Worm (Caenorhabditis elegans) whole organism, late embryonic: ENCODE results near the gene dsc-1.
A peak's percentile ranks its signal among the peaks of the same experiment; 100 is the strongest.

Experiments
- K02D7.2 ChIP-seq: sonication (generic microtip); optimal IDR thresholded peaks from 2 replicates; lab custom pipeline; 2017; ENCODE audit warnings: mild to moderate bottlenecking, missing genetic modification characterization, missing compliant biosample characterization
- K09A11.1 ChIP-seq: sonication (generic microtip); optimal IDR thresholded peaks from 2 replicates; lab custom pipeline; 2017; ENCODE audit warnings: antibody characterized with exemption, mild to moderate bottlenecking, missing genetic modification characterization, missing compliant biosample characterization; ENCODE audit not compliant: insufficient read depth
- T23F11.4 ChIP-seq: fragments of 200-800 bp; sonication (Bioruptor generic); optimal IDR thresholded peaks from 2 replicates; lab custom pipeline; 2018; ENCODE audit warnings: mild to moderate bottlenecking, missing genetic modification characterization, missing compliant biosample characterization
- ama-1 ChIP-seq: fragments of 150-350 bp; optimal IDR thresholded peaks from 2 replicates; lab custom pipeline; 2014
- ceh-18 ChIP-seq: sonication (generic microtip); optimal IDR thresholded peaks from 2 replicates; lab custom pipeline; 2016; ENCODE audit warnings: missing genetic modification characterization, missing compliant biosample characterization
- ceh-19 ChIP-seq: fragments of 200-800 bp; sonication (Bioruptor generic); optimal IDR thresholded peaks from 2 replicates; lab custom pipeline; 2018; ENCODE audit warnings: mild to moderate bottlenecking, missing genetic modification characterization, missing compliant biosample characterization
- ceh-2 ChIP-seq: sonication (generic microtip); optimal IDR thresholded peaks from 2 replicates; lab custom pipeline; 2016; ENCODE audit warnings: missing genotype, missing genetic modification characterization, missing compliant biosample characterization
- ceh-30 ChIP-seq: fragments of 150-350 bp; optimal IDR thresholded peaks from 2 replicates; lab custom pipeline; 2014; ENCODE audit warnings: missing biosample characterization, missing genetic modification characterization
- ceh-31 ChIP-seq: sonication (generic microtip); optimal IDR thresholded peaks from 2 replicates; lab custom pipeline; 2016; ENCODE audit warnings: missing genetic modification characterization, missing compliant biosample characterization
- ceh-34 ChIP-seq: sonication (generic microtip); optimal IDR thresholded peaks from 2 replicates; lab custom pipeline; 2016; ENCODE audit warnings: mild to moderate bottlenecking, missing genetic modification characterization, missing compliant biosample characterization
- ceh-48 ChIP-seq: sonication (generic microtip); optimal IDR thresholded peaks from 2 replicates; lab custom pipeline; 2016; ENCODE audit warnings: missing genetic modification characterization, inconsistent platforms, missing compliant biosample characterization
- ceh-6 ChIP-seq: fragments of 200-800 bp; sonication (Bioruptor generic); optimal IDR thresholded peaks from 2 replicates; lab custom pipeline; 2018; ENCODE audit warnings: mild to moderate bottlenecking, missing genetic modification characterization, missing compliant biosample characterization
- ceh-9 ChIP-seq: sonication (generic microtip); optimal IDR thresholded peaks from 2 replicates; lab custom pipeline; 2016; ENCODE audit warnings: mild to moderate bottlenecking, missing genetic modification characterization, inconsistent platforms, missing compliant biosample characterization
- che-1 ChIP-seq: sonication (generic microtip); optimal IDR thresholded peaks from 2 replicates; lab custom pipeline; 2016; ENCODE audit warnings: mild to moderate bottlenecking, missing genetic modification characterization, missing compliant biosample characterization
- dmd-4 ChIP-seq: sonication (generic microtip); optimal IDR thresholded peaks from 2 replicates; lab custom pipeline; 2016; ENCODE audit warnings: borderline replicate concordance, missing genetic modification characterization, missing compliant biosample characterization
- elt-2 ChIP-seq: sonication (generic microtip); optimal IDR thresholded peaks from 2 replicates; lab custom pipeline; 2016; ENCODE audit warnings: missing genetic modification reagents, missing genetic modification characterization, missing compliant biosample characterization
- elt-4 ChIP-seq: sonication (generic microtip); optimal IDR thresholded peaks from 2 replicates; lab custom pipeline; 2016; ENCODE audit warnings: missing genetic modification characterization, missing compliant biosample characterization
- ets-4 ChIP-seq: sonication (generic microtip); optimal IDR thresholded peaks from 2 replicates; lab custom pipeline; 2016; ENCODE audit warnings: missing genetic modification characterization, missing compliant biosample characterization
- fax-1 ChIP-seq: sonication (generic microtip); optimal IDR thresholded peaks from 2 replicates; lab custom pipeline; 2016; ENCODE audit warnings: missing genotype, missing genetic modification characterization, missing compliant biosample characterization
- hlh-13 ChIP-seq: fragments of 200-800 bp; sonication (Bioruptor generic); optimal IDR thresholded peaks from 2 replicates; lab custom pipeline; 2018; ENCODE audit warnings: mild to moderate bottlenecking, missing genetic modification characterization, missing compliant biosample characterization
- hlh-6 ChIP-seq: sonication (generic microtip); optimal IDR thresholded peaks from 2 replicates; lab custom pipeline; 2016; ENCODE audit warnings: missing genotype, missing genetic modification characterization, missing compliant biosample characterization
- lim-6 ChIP-seq: sonication (generic microtip); optimal IDR thresholded peaks from 2 replicates; lab custom pipeline; 2016; ENCODE audit warnings: missing genetic modification characterization, missing compliant biosample characterization
- mec-3 ChIP-seq: sonication (generic microtip); optimal IDR thresholded peaks from 2 replicates; lab custom pipeline; 2016; ENCODE audit warnings: borderline replicate concordance, missing genetic modification characterization, missing compliant biosample characterization
- npax-4 ChIP-seq: sonication (generic microtip); optimal IDR thresholded peaks from 2 replicates; lab custom pipeline; 2016; ENCODE audit warnings: missing genetic modification characterization, missing compliant biosample characterization
- odd-2 ChIP-seq: sonication (generic microtip); optimal IDR thresholded peaks from 2 replicates; lab custom pipeline; 2017; ENCODE audit warnings: antibody characterized with exemption, mild to moderate bottlenecking, missing genetic modification characterization, missing compliant biosample characterization
- pag-3 ChIP-seq: sonication (generic microtip); optimal IDR thresholded peaks from 2 replicates; lab custom pipeline; 2016; ENCODE audit warnings: missing compliant biosample characterization, missing genetic modification characterization, borderline replicate concordance
- pat-9 ChIP-seq: fragments of 200-800 bp; sonication (Bioruptor generic); optimal IDR thresholded peaks from 2 replicates; lab custom pipeline; 2018; ENCODE audit warnings: mild to moderate bottlenecking, missing genetic modification characterization, moderate library complexity, missing compliant biosample characterization
- pax-1 ChIP-seq: fragments of 150-350 bp; optimal IDR thresholded peaks from 2 replicates; lab custom pipeline; 2014; ENCODE audit warnings: missing biosample characterization, missing genetic modification characterization
- pha-2 ChIP-seq: sonication (generic microtip); optimal IDR thresholded peaks from 2 replicates; lab custom pipeline; 2017; ENCODE audit warnings: mild to moderate bottlenecking, missing genetic modification characterization, missing compliant biosample characterization
- pqm-1 ChIP-seq: sonication (generic microtip); optimal IDR thresholded peaks from 2 replicates; lab custom pipeline; 2016; ENCODE audit warnings: missing genetic modification characterization, missing compliant biosample characterization
- rnt-1 ChIP-seq: sonication (generic microtip); optimal IDR thresholded peaks from 2 replicates; lab custom pipeline; 2016; ENCODE audit warnings: missing genetic modification characterization, missing compliant biosample characterization
- sox-2 ChIP-seq: fragments of 200-800 bp; sonication (Bioruptor generic); IDR thresholded peaks from 2 replicates; pipeline ENCODE4 v1.3.6; 2022; ENCODE audit warnings: missing genetic modification reagents, missing genetic modification characterization, missing compliant biosample characterization
- ttx-3 ChIP-seq: sonication (generic microtip); optimal IDR thresholded peaks from 2 replicates; lab custom pipeline; 2016; ENCODE audit warnings: missing genetic modification reagents, missing genetic modification characterization, missing compliant biosample characterization
- unc-55 ChIP-seq: sonication (generic microtip); optimal IDR thresholded peaks from 2 replicates; lab custom pipeline; 2017; ENCODE audit warnings: missing biosample characterization, missing genetic modification reagents, missing genetic modification characterization
- unc-86 ChIP-seq: sonication (generic microtip); optimal IDR thresholded peaks from 2 replicates; lab custom pipeline; 2016; ENCODE audit warnings: missing genetic modification characterization, missing compliant biosample characterization
- zip-5 ChIP-seq: sonication (generic microtip); optimal IDR thresholded peaks from 2 replicates; lab custom pipeline; 2016; ENCODE audit warnings: missing genetic modification characterization, missing compliant biosample characterization
- ztf-16 ChIP-seq: sonication (generic microtip); optimal IDR thresholded peaks from 2 replicates; lab custom pipeline; 2017; ENCODE audit warnings: missing genetic modification characterization, missing compliant biosample characterization

The dsc-1 gene

ce11 chrX:15027997-15028396 is 6.6 kb downstream of the dsc-1 start:
- no peak for TF ChIP-seq hlh-13 (GFP tag; lab: Kevin White, UChicago)
- TF ChIP-seq elt-2 (tag; lab: Kevin White, UChicago), result no peak
- no peak for TF ChIP-seq unc-86 (tag; lab: Kevin White, UChicago)
- TF ChIP-seq npax-4 (tag; lab: Kevin White, UChicago), result no peak
- no peak for TF ChIP-seq zip-5 (tag; lab: Kevin White, UChicago)
- TF ChIP-seq lim-6 (tag; lab: Kevin White, UChicago), result no peak
- no peak for TF ChIP-seq ztf-16
- TF ChIP-seq dmd-4, result no peak
- no peak for TF ChIP-seq ceh-30 (tag; lab: Kevin White, UChicago)
- TF ChIP-seq fax-1 (tag; lab: Kevin White, UChicago), result no peak
- TF ChIP-seq K02D7.2, result no peak
- TF ChIP-seq ceh-48, result no peak

DNA sequence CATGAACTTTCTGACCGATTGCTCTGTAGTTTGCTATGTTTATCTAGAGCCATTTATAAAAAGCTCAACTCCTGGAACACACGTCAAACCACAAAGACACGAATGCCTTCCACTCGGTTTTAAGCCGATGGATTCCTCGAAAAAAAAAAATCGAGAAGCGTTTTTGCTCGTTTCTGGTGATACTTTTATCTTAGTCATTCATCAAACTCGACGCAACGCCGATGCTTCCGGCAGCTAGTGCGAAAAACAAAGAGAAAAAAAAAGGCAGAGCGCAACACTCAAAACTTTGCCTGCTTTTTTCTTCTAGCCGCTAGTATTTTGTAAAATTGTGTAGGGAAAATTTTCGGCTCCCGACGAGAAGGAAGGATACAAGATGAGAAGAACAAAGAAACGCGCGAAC is 7.1 kb downstream of the dsc-1 start:
- no peak for TF ChIP-seq pax-1 (tag; lab: Kevin White, UChicago)

ce11 chrX:15026008-15026407 is 8.6 kb downstream of the dsc-1 start, which contains the start of gene seb-3:
TSS of gene seb-3 (plus strand) at chrX:15026308.
- no peak for TF ChIP-seq pqm-1 (tag; lab: Kevin White, UChicago)
- TF ChIP-seq ceh-6 (GFP tag; lab: Kevin White, UChicago), result no peak
- TF ChIP-seq lim-6 (tag; lab: Kevin White, UChicago), result no peak
- no peak for TF ChIP-seq ceh-9 (tag; lab: Kevin White, UChicago)
- TF ChIP-seq hlh-13 (GFP tag; lab: Kevin White, UChicago), result no peak
- no peak for TF ChIP-seq pat-9 (tag; lab: Kevin White, UChicago)
- no peak for TF ChIP-seq T23F11.4
- TF ChIP-seq ceh-2 (tag; lab: Kevin White, UChicago), result no peak
- TF ChIP-seq dmd-4, result no peak
- no peak for TF ChIP-seq ttx-3
- TF ChIP-seq elt-4 (tag; lab: Kevin White, UChicago), result no peak
- no peak for TF ChIP-seq pag-3 (tag; lab: Kevin White, UChicago)
- no peak for TF ChIP-seq ceh-19 (GFP tag; lab: Kevin White, UChicago)
- TF ChIP-seq K09A11.1 (tag; lab: Kevin White, UChicago), result no peak
- TF ChIP-seq ceh-31 (tag; lab: Kevin White, UChicago), result no peak
- no peak for TF ChIP-seq mec-3
- TF ChIP-seq unc-86 (tag; lab: Kevin White, UChicago), result no peak
- no peak for TF ChIP-seq zip-5 (tag; lab: Kevin White, UChicago)

ce11 chrX:15016102-15016501 is 18.5 kb downstream of the dsc-1 start:
- no peak for TF ChIP-seq zip-5 (tag; lab: Kevin White, UChicago)
- TF ChIP-seq ceh-34 (tag; lab: Kevin White, UChicago), result no peak
- TF ChIP-seq ztf-16, result no peak
- no peak for TF ChIP-seq pqm-1 (tag; lab: Kevin White, UChicago)
- TF ChIP-seq elt-4 (tag; lab: Kevin White, UChicago), result no peak

DNA sequence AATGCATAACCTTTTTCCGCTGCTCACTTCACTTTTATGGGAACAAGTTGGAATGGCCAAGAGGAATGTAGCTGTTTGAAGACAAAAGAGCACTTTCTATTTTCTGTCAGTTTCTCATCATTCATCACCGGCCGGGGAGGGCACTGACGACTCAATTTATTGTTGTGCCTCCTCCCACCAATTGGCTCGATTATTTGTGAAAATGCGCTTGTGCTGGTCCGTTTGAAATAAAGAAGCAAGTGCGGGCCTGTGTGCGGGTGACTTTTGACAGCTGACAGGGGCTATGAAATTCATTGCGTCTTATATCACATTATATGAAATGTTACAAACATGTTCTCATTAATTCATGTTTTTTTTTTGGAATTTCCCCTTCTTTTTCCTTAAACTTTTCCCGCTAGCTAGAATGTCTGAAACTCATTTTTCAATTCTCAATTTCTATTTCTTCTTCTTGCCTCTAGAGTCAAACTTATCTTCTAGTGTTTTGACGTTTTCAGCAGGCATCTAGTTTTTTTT is 20.6 kb downstream of the dsc-1 start:
- peak; percentile 45 for TF ChIP-seq rnt-1 (tag; lab: Kevin White, UChicago)
- TF ChIP-seq ets-4 (tag; lab: Kevin White, UChicago), result no peak
- TF ChIP-seq K02D7.2, result no peak
- TF ChIP-seq sox-2, result no peak
- TF ChIP-seq hlh-13 (GFP tag; lab: Kevin White, UChicago), result no peak
- TF ChIP-seq elt-2 (tag; lab: Kevin White, UChicago), result no peak
- TF ChIP-seq ceh-18 (tag; lab: Kevin White, UChicago), result peak; percentile 52
- TF ChIP-seq hlh-6 (tag; lab: Kevin White, UChicago), result no peak
- TF ChIP-seq unc-55, result peak; percentile 94
- no peak for TF ChIP-seq unc-86 (tag; lab: Kevin White, UChicago)
- TF ChIP-seq pha-2 (tag; lab: Kevin White, UChicago), result no peak
- TF ChIP-seq ceh-19 (GFP tag; lab: Kevin White, UChicago), result no peak
- no peak for TF ChIP-seq ceh-31 (tag; lab: Kevin White, UChicago)
- TF ChIP-seq odd-2 (tag; lab: Kevin White, UChicago), result no peak
- TF ChIP-seq pag-3 (tag; lab: Kevin White, UChicago), result no peak
- no peak for TF ChIP-seq che-1 (tag; lab: Kevin White, UChicago)
- TF ChIP-seq ama-1 (lab: Kevin White, UChicago), result no peak
- TF ChIP-seq ttx-3, result no peak
